Worm (Caenorhabditis elegans) whole organism, young adult: ENCODE results near the gene sri-24.

Source experiments
- B0261.1 ChIP-seq: sonication (generic microtip); optimal IDR thresholded peaks from 2 replicates; lab custom pipeline; 2016; ENCODE audit warnings: mild to moderate bottlenecking, missing genetic modification characterization, moderate library complexity, missing compliant biosample characterization
- F33H1.4 ChIP-seq: fragments of 200-800 bp; sonication (Bioruptor generic); IDR thresholded peaks from 2 replicates; pipeline ENCODE4 v1.3.6; 2022; ENCODE audit warnings: missing genetic modification reagents, missing genetic modification characterization, missing compliant biosample characterization
- F49E8.2 ChIP-seq: sonication (generic microtip); optimal IDR thresholded peaks from 3 replicates; lab custom pipeline; 2017; ENCODE audit warnings: missing genetic modification characterization, mild to moderate bottlenecking, missing compliant biosample characterization, antibody characterized with exemption, moderate library complexity; ENCODE audit not compliant: insufficient read depth
- F57C9.4 ChIP-seq: sonication (generic microtip); optimal IDR thresholded peaks from 2 replicates; lab custom pipeline; 2017; ENCODE audit warnings: mild to moderate bottlenecking, missing genetic modification characterization, missing compliant biosample characterization
- K11D2.4 ChIP-seq: fragments of 200-800 bp; sonication (Bioruptor generic); IDR thresholded peaks from 2 replicates; pipeline ENCODE4 v1.3.6; 2022; ENCODE audit warnings: missing genetic modification reagents, missing genetic modification characterization, missing compliant biosample characterization
- T26A5.8 ChIP-seq: sonication (generic microtip); optimal IDR thresholded peaks from 2 replicates; lab custom pipeline; 2016; ENCODE audit warnings: missing genetic modification characterization, missing compliant biosample characterization
- Y79H2A.3 ChIP-seq: fragments of 200-800 bp; sonication (Bioruptor generic); conservative IDR thresholded peaks from 2 replicates; pipeline ENCODE4 v1.3.6; 2022; ENCODE audit warnings: missing genetic modification reagents, missing genetic modification characterization, missing compliant biosample characterization
- akir-1 ChIP-seq: fragments of 200-800 bp; sonication (Bioruptor generic); optimal IDR thresholded peaks from 2 replicates; lab custom pipeline; 2018; ENCODE audit warnings: mild to moderate bottlenecking, missing genetic modification characterization, moderate library complexity, missing compliant biosample characterization
- aptf-2 ChIP-seq: fragments of 200-800 bp; sonication (Bioruptor generic); conservative IDR thresholded peaks from 2 replicates; pipeline ENCODE4 v1.3.6; 2022; ENCODE audit warnings: missing genetic modification reagents, missing genetic modification characterization, missing compliant biosample characterization
- athp-1 ChIP-seq: sonication (generic microtip); optimal IDR thresholded peaks from 2 replicates; lab custom pipeline; 2017; ENCODE audit warnings: mild to moderate bottlenecking, missing genetic modification characterization, missing compliant biosample characterization
- attf-5 ChIP-seq: fragments of 200-800 bp; sonication (Bioruptor generic); optimal IDR thresholded peaks from 2 replicates; lab custom pipeline; 2018; ENCODE audit warnings: mild to moderate bottlenecking, missing genetic modification characterization, missing compliant biosample characterization
- bed-1 ChIP-seq: fragments of 200-800 bp; sonication (Bioruptor generic); IDR thresholded peaks from 2 replicates; pipeline ENCODE4 v1.3.6; 2022; ENCODE audit warnings: missing genetic modification reagents, missing genetic modification characterization, missing compliant biosample characterization
- ceh-40 ChIP-seq: fragments of 200-800 bp; sonication (Bioruptor generic); IDR thresholded peaks from 2 replicates; pipeline ENCODE4 v1.3.6; 2022; ENCODE audit warnings: missing genetic modification characterization, missing compliant biosample characterization
- ceh-79 ChIP-seq: sonication (generic microtip); optimal IDR thresholded peaks from 2 replicates; lab custom pipeline; 2017; ENCODE audit warnings: mild to moderate bottlenecking, missing genetic modification characterization, missing compliant biosample characterization
- chd-7 ChIP-seq: sonication (generic microtip); optimal IDR thresholded peaks from 2 replicates; lab custom pipeline; 2016; ENCODE audit warnings: mild to moderate bottlenecking, missing genetic modification characterization, moderate library complexity, missing compliant biosample characterization
- die-1 ChIP-seq: sonication (generic microtip); optimal IDR thresholded peaks from 2 replicates; lab custom pipeline; 2016; ENCODE audit warnings: missing genotype, mild to moderate bottlenecking, missing genetic modification characterization, missing compliant biosample characterization
- dpl-1 ChIP-seq: fragments of 150-350 bp; optimal IDR thresholded peaks from 2 replicates; lab custom pipeline; 2014; ENCODE audit warnings: missing biosample characterization, missing genetic modification reagents, missing genetic modification characterization
- egl-18 ChIP-seq: fragments of 200-800 bp; sonication (Bioruptor generic); IDR thresholded peaks from 2 replicates; pipeline ENCODE4 v1.3.6; 2022; ENCODE audit warnings: missing genetic modification reagents, missing genetic modification characterization, missing compliant biosample characterization
- ets-4 ChIP-seq: fragments of 200-800 bp; sonication (Bioruptor generic); optimal IDR thresholded peaks from 2 replicates; lab custom pipeline; 2018; ENCODE audit warnings: mild to moderate bottlenecking, missing genetic modification characterization, missing compliant biosample characterization
- fkh-3 ChIP-seq: sonication (generic microtip); optimal IDR thresholded peaks from 2 replicates; lab custom pipeline; 2016; ENCODE audit warnings: mild to moderate bottlenecking, missing genetic modification characterization, missing compliant biosample characterization
- hmg-20 ChIP-seq: fragments of 200-800 bp; sonication (Bioruptor generic); IDR thresholded peaks from 2 replicates; pipeline ENCODE4 v1.3.6; 2022; ENCODE audit warnings: missing genetic modification reagents, missing genetic modification characterization, missing compliant biosample characterization
- hrde-1 ChIP-seq: sonication (generic microtip); optimal IDR thresholded peaks from 2 replicates; lab custom pipeline; 2016; ENCODE audit warnings: missing genetic modification characterization, mild to moderate bottlenecking, missing compliant biosample characterization, moderate library complexity, missing genotype, missing genetic modification reagents, borderline replicate concordance
- let-526 ChIP-seq: fragments of 200-800 bp; sonication (Bioruptor generic); IDR thresholded peaks from 2 replicates; pipeline ENCODE4 v1.3.6; 2022; ENCODE audit warnings: missing genetic modification reagents, missing genetic modification characterization, missing compliant biosample characterization
- let-607 ChIP-seq, 2 experiments: fragments of 200-800 bp in 1 of 2; sonication (Bioruptor generic) in 1 of 2; sonication (generic microtip) in 1 of 2; optimal IDR thresholded peaks; 2 replicates each; lab custom pipeline; 2016 to 2018; ENCODE audit warnings: mild to moderate bottlenecking in 2 of 2, missing compliant biosample characterization in 2 of 2, missing genetic modification characterization in 2 of 2, moderate library complexity in 2 of 2, missing genotype in 1 of 2
- lir-1 ChIP-seq: fragments of 200-800 bp; sonication (Bioruptor generic); conservative IDR thresholded peaks from 2 replicates; pipeline ENCODE4 v1.3.6; 2022; ENCODE audit warnings: missing genetic modification reagents, missing genetic modification characterization, missing compliant biosample characterization
- madf-8 ChIP-seq: fragments of 200-800 bp; sonication (Bioruptor generic); conservative IDR thresholded peaks from 2 replicates; pipeline ENCODE4 v1.3.6; 2022; ENCODE audit warnings: missing genetic modification reagents, missing genetic modification characterization, missing compliant biosample characterization
- mcd-1 ChIP-seq: fragments of 200-800 bp; sonication (Bioruptor generic); IDR thresholded peaks from 2 replicates; pipeline ENCODE4 v1.3.6; 2022; ENCODE audit warnings: missing genetic modification reagents, missing genetic modification characterization, missing compliant biosample characterization
- mel-28 ChIP-seq: sonication (generic microtip); optimal IDR thresholded peaks from 2 replicates; lab custom pipeline; 2016; ENCODE audit warnings: borderline replicate concordance, mild to moderate bottlenecking, missing genetic modification characterization, missing compliant biosample characterization
- mes-4 ChIP-seq: sonication (generic microtip); optimal IDR thresholded peaks from 2 replicates; lab custom pipeline; 2016; ENCODE audit warnings: missing genotype, missing genetic modification characterization, missing compliant biosample characterization
- nfya-2 ChIP-seq: fragments of 200-800 bp; sonication (Bioruptor generic); IDR thresholded peaks from 2 replicates; pipeline ENCODE4 v1.3.6; 2022; ENCODE audit warnings: missing genetic modification reagents, missing genetic modification characterization, missing compliant biosample characterization
- nfyb-1 ChIP-seq: fragments of 200-800 bp; sonication (Bioruptor generic); IDR thresholded peaks from 2 replicates; pipeline ENCODE4 v1.3.6; 2022; ENCODE audit warnings: missing genetic modification reagents, missing genetic modification characterization, missing compliant biosample characterization
- nhr-120 ChIP-seq: fragments of 200-800 bp; sonication (Bioruptor generic); IDR thresholded peaks from 2 replicates; pipeline ENCODE4 v1.3.6; 2022; ENCODE audit warnings: missing genetic modification characterization, missing compliant biosample characterization
- nhr-27 ChIP-seq: fragments of 200-800 bp; sonication (Bioruptor generic); optimal IDR thresholded peaks from 2 replicates; lab custom pipeline; 2018; ENCODE audit warnings: mild to moderate bottlenecking, missing genetic modification characterization, moderate library complexity, missing compliant biosample characterization
- pbrm-1 ChIP-seq: fragments of 200-800 bp; sonication (Bioruptor generic); IDR thresholded peaks from 2 replicates; pipeline ENCODE4 v1.3.6; 2022; ENCODE audit warnings: missing genetic modification reagents, missing genetic modification characterization, missing compliant biosample characterization
- repo-1 ChIP-seq: sonication (generic microtip); optimal IDR thresholded peaks from 2 replicates; lab custom pipeline; 2017; ENCODE audit warnings: mild to moderate bottlenecking, missing genetic modification characterization, missing compliant biosample characterization
- rpc-1 ChIP-seq, 2 experiments: fragments of 150-350 bp in 1 of 2; sonication (generic microtip) in 1 of 2; optimal IDR thresholded peaks; 2 replicates each; lab custom pipeline; 2014 to 2018; ENCODE audit warnings: missing biosample characterization in 1 of 2, missing genetic modification characterization in 1 of 2, missing genetic modification reagents in 1 of 2, missing genotype in 1 of 2
- snpc-1.3 ChIP-seq: sonication (generic microtip); optimal IDR thresholded peaks from 2 replicates; lab custom pipeline; 2017; ENCODE audit warnings: missing genetic modification characterization, mild to moderate bottlenecking, missing compliant biosample characterization, antibody characterized with exemption, moderate library complexity, missing genotype, missing genetic modification reagents; ENCODE audit not compliant: insufficient read depth
- snpc-3.4 ChIP-seq: sonication (generic microtip); optimal IDR thresholded peaks from 2 replicates; lab custom pipeline; 2017; ENCODE audit warnings: missing genetic modification characterization, mild to moderate bottlenecking, missing compliant biosample characterization, antibody characterized with exemption, moderate library complexity, missing genotype, missing genetic modification reagents
- snpc-4 ChIP-seq, 5 experiments: fragments of 150-350 bp in 1 of 5; sonication (generic microtip) in 4 of 5; optimal IDR thresholded peaks; 2 replicates each; lab custom pipeline; 2014 to 2018; ENCODE audit warnings: missing genetic modification characterization in 5 of 5, missing biosample characterization in 3 of 5, antibody characterized with exemption in 2 of 5, mild to moderate bottlenecking in 2 of 5, missing compliant biosample characterization in 2 of 5, missing genotype in 2 of 5, moderate library complexity in 2 of 5, missing genetic modification reagents in 1 of 5
- sptf-2 ChIP-seq: fragments of 200-800 bp; sonication (Bioruptor generic); optimal IDR thresholded peaks from 2 replicates; lab custom pipeline; 2018; ENCODE audit warnings: mild to moderate bottlenecking, missing genetic modification characterization, missing compliant biosample characterization
- tbp1 ChIP-seq: fragments of 200-800 bp; sonication (Bioruptor generic); optimal IDR thresholded peaks from 2 replicates; lab custom pipeline; 2018; ENCODE audit warnings: mild to moderate bottlenecking, missing genetic modification characterization, missing compliant biosample characterization
- tlf-1 ChIP-seq: fragments of 200-800 bp; sonication (Bioruptor generic); optimal IDR thresholded peaks from 2 replicates; lab custom pipeline; 2018; ENCODE audit warnings: mild to moderate bottlenecking, missing genetic modification characterization, missing compliant biosample characterization
- xnd-1 ChIP-seq: sonication (generic microtip); optimal IDR thresholded peaks from 2 replicates; lab custom pipeline; 2016; ENCODE audit warnings: missing genotype, missing genetic modification reagents, missing genetic modification characterization, missing compliant biosample characterization
- zim-3 ChIP-seq: sonication (generic microtip); optimal IDR thresholded peaks from 2 replicates; lab custom pipeline; 2017; ENCODE audit warnings: mild to moderate bottlenecking, missing genetic modification characterization, moderate library complexity, missing compliant biosample characterization
- ztf-25 ChIP-seq: fragments of 200-800 bp; sonication (Bioruptor generic); IDR thresholded peaks from 2 replicates; pipeline ENCODE4 v1.3.6; 2022; ENCODE audit warnings: missing genetic modification reagents, missing genetic modification characterization, missing compliant biosample characterization

The sri-24 gene

DNA sequence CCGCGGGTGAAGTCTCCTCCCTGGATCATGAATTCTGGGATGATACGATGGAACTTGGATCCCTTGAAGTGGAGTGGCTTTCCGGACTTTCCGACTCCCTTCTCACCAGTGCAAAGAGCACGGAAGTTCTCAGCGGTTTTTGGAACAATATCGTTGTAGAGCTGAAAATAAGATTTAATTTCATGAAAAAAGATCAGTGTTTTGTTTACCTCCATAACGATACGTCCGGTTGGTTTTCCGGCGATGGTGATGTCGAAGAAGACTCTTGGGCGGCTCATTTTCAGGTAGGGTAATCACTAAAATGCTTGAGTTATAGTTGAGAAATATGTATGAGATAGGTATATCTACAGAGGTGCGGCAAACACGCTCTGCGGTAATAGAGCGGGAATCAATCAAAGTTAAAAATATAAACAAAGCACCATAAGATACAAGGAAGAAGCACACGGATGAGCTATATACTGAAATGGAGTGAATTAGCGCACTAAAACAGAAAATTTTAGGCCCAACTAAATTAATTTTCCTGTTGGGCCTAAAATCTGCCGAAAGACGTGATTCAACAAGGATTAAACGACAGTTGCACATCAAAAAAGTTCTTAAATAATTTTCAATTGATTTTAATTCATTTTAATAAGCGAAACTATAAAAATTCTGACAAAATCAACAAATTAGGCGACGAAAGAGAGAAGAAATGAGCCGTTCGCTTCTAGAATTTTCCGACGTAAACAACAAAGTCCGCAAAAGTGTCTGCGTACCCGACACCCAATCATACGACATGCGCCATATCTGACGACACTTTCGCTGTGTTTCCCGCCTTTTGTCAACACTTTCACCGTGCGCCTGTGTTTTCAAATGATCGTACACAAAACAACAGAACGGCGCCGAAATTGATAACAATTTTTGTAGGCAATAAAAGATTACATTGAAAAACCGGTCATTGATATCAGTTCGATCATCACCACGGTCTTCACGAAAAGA lies 24.6 kb upstream of the sri-24 start, which contains the start of the genes cyn-7 and bath-36 (continued):
- TF ChIP-seq B0261.1 (tag; lab: Kevin White, UChicago) (peak; percentile 7), bed-1 (GFP tag; lab: Robert Waterston, UW) (no peak), F49E8.2 (peak; percentile 15), zim-3 (tag; lab: Kevin White, UChicago) (no peak), lir-1 (GFP tag; lab: Robert Waterston, UW) (peak; percentile 70), madf-8 (GFP tag; lab: Robert Waterston, UW) (peak; percentile 67), die-1 (tag; lab: Kevin White, UChicago) (no peak), let-526 (GFP tag; lab: Robert Waterston, UW) (no peak), sptf-2 (no peak), ceh-79 (tag; lab: Kevin White, UChicago) (no peak), rpc-1 (optimal IDR thresholded peaks at IDR 0.05; lab: Kevin White, UChicago) (peak; percentile 28), rpc-1 (tag; optimal IDR thresholded peaks at IDR 0.05; lab: Kevin White, UChicago) (no peak), chd-7 (tag; lab: Kevin White, UChicago) (no peak), let-607 (tag; optimal IDR thresholded peaks at IDR 0.05; lab: Kevin White, UChicago) (peak in 1 of 2 experiments; percentile 63), K11D2.4 (GFP tag; lab: Robert Waterston, UW) (peak; percentile 71; the same call in 1 of the 2 replicates), nhr-27 (tag; lab: Kevin White, UChicago) (no peak), hmg-20 (GFP tag; lab: Robert Waterston, UW) (no peak), aptf-2 (no peak), hrde-1 (tag; lab: Kevin White, UChicago) (no peak), mcd-1 (peak; percentile 91), pbrm-1 (GFP tag; lab: Robert Waterston, UW) (peak; percentile 81), tbp1 (GFP tag; lab: Kevin White, UChicago) (peak; percentile 54), snpc-4 (GFP tag; optimal IDR thresholded peaks at IDR 0.05; lab: Kevin White, UChicago) (no peak), snpc-4 (tag; optimal IDR thresholded peaks at IDR 0.05; lab: Kevin White, UChicago) (peak in 2 of 4 experiments; percentile 68 to 71), snpc-1.3 (tag; lab: Kevin White, UChicago) (peak; percentile 38), mel-28 (tag; lab: Kevin White, UChicago) (no peak), xnd-1 (tag; lab: Kevin White, UChicago) (peak; percentile 65), fkh-3 (tag; lab: Kevin White, UChicago) (no peak), attf-5 (peak; percentile 56), dpl-1 (peak; percentile 52), akir-1 (GFP tag; lab: Kevin White, UChicago) (no peak), snpc-3.4 (peak; percentile 76), T26A5.8 (tag; lab: Kevin White, UChicago) (no peak), repo-1 (tag; lab: Kevin White, UChicago) (peak; percentile 14)

DNA sequence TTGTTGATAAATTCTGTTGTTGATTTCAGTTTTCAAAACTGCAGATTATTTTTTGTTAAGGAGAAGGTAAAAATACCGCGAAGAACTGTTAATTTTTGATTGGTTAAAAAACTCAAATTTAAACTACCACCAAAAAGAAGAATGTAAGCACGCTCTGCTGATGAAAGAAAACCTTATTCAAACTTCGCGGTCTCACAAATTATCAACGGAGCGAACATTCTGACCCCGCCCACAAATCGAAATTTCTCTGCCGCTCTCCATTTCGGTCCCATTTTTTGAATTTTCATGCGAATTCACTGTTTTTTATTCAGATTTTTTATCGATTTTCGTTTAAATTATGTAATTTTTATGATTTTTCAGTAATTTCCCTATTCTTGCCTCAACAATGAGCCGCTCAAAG lies 22.4 kb upstream of the sri-24 start, which contains the start of gene cyn-3:
Gene cyn-3, plus strand, starts transcription at position 361 of the 400 bp plus-strand sequence.
- TF ChIP-seq nfya-2 (GFP tag; lab: Robert Waterston, UW): no peak
- no peak for TF ChIP-seq nhr-120 (GFP tag; lab: Robert Waterston, UW)
- TF ChIP-seq dpl-1: peak; percentile 89
- TF ChIP-seq F57C9.4 (tag; lab: Kevin White, UChicago): no peak
- TF ChIP-seq ztf-25 (GFP tag; lab: Robert Waterston, UW): no peak
- peak; percentile 30 for TF ChIP-seq xnd-1 (tag; lab: Kevin White, UChicago)
- no peak for TF ChIP-seq egl-18
- TF ChIP-seq nfyb-1 (GFP tag; lab: Robert Waterston, UW): peak; percentile 91
- no peak for TF ChIP-seq athp-1
- no peak for TF ChIP-seq ets-4
- no peak for TF ChIP-seq Y79H2A.3 (GFP tag; lab: Robert Waterston, UW)
- TF ChIP-seq tlf-1 (GFP tag; lab: Kevin White, UChicago): peak; percentile 46
- TF ChIP-seq attf-5: peak; percentile 83
- TF ChIP-seq F33H1.4 (GFP tag; lab: Robert Waterston, UW): peak; percentile 47
- TF ChIP-seq mes-4 (tag; lab: Kevin White, UChicago): no peak
- TF ChIP-seq ceh-40 (GFP tag; lab: Robert Waterston, UW): no peak
- TF ChIP-seq B0261.1 (tag; lab: Kevin White, UChicago): peak; percentile 13
